Fruit fly (Drosophila melanogaster) whole organism, larva: Measurements from ENCODE around the gene sws.

Experiments used
- noc ChIP-seq: fragments of 200-800 bp; sonication (Bioruptor generic); optimal IDR thresholded peaks from 3 replicates; lab custom pipeline; 2019; ENCODE audit warnings: missing biosample characterization, mild to moderate bottlenecking, missing genetic modification characterization, moderate library complexity

Gene sws

DNA sequence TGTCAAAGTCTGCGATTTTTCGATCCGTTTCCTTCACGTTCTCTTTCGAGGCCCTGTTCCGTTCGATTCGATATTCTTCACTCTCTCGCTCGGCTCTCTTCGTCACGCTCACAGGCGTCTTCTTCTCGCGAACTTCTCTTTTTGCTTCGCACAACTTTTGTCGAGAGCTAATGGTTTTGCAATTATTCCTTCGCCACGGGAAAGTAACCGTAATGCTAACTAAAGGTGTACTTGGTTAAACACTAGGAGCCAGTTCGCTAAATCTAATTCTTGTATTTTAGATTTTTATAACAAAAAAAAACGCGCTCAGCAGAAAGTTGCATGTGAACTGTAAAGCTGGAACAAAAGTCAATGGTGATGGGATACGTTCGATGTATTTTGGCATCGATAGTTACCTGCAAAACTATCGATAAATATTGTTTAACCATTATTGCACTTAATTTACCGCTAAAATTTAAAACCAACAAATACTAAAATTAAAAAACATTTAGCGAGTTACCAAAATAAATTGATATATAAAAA is 36.9 kb downstream of the sws start, which contains the start of gene mahe:
Gene mahe, minus strand, starts transcription at position 355 of the 522 bp plus-strand sequence.
- no peak for TF ChIP-seq noc (tag; lab: Kevin White, UChicago)

DNA sequence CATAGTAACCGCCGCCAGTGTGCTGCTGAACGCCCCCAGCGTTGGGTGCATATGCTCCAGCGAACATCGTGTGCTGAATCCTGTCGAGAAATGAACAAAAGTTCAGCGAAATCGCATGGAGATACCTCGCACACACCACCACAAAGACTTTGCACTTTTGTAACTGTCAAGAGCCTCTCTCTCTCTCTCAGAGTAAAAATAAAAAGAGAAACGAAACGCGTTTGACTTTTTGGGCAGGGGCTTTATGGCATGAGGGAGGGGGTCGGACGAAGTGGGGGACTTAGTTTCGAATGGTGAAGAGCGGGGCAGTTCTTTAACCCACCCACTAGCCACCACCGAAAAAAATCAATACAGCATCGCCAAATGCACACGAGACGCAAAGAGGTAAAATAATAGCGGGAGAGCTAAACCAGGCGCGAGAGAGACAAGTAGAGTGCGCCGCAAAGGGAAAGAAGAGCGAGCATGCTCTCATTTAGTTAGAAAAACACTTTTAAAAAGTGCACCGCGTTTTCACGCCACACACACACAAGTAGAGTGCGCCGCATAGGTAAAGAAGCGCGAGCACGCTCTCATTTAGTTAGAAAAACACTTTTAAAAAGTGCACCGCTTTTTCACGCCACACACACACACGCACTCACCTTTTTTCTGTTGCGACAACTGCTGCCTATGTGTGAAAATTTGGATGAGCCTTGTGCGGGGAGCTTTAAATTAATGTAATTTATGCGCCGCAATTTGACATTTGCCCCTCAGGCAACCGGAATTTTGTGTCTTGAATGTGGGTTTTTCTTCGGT is 37.6 kb downstream of the sws start:
- no peak for TF ChIP-seq noc (tag; lab: Kevin White, UChicago)

DNA sequence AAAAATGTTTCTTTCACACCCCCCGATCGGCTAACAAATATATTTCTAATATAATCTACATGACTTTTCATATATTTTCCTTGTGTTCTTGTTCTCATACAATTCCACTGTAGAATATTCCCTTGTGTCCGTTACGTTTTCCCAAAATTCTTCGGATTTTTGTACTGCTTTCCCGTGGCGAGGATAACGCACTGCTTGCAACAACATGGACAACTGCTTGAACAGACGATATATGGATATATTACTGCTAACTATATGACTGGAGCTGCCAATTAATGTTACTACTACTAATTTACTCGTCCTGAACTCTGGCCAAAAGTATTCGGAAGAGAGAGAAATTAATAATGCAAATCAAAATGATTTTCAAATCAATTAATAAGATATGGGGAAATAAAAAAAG is 43.1 kb downstream of the sws start:
- no peak for TF ChIP-seq noc (tag; lab: Kevin White, UChicago)

DNA sequence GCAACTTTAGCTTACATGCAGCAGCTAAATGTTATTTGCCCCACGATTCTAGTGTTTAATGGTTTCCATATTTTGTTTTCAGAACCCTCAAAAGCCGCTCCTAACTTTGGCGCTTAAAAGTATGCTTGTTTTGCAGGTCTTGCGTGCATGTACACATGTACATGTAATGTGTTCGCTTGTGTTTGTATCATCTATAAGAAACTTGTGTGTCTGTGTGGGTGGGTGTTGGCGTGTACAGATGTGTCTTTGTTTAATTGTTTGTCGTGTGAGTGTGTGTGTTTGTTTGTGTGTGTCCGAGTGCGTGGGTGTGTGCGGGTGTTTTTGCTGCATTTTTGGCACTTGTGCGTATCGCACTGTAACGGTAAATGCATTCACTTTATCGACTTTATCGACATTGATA is 45.0 kb downstream of the sws start:
- TF ChIP-seq noc (tag; lab: Kevin White, UChicago) = no peak

DNA sequence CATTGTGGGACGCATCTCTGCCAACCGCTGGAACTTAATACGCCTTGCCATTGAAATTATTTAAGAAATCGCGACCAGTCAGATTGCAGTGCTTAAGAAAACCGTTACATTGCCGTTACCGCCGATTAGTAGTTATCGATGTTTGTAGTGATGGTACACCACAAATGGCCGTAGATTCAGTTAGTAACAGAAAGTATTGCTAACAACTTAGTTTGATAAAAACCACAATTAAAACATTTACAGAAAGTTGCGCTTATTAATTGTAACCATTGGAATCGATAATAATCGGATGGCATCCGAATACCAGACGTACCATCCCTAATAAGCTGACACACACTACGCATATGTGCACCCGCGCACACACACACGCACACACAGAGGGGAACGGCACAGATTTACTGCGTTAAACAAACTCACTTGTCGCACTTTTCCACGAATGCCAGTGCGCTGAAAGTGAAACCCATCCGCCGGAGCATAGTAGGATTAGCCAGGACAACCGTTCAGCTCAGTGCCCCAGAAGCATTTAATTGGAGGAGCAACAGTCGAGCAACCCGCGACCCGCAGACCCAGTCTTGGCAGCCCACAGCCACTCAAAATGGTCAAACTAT is 47.9 kb downstream of the sws start, which contains the start of the genes hdm and Ykt6:
Gene hdm, minus strand, starts transcription at position 51 of the 608 bp plus-strand sequence.
Gene Ykt6, plus strand, starts transcription at position 329 of the 608 bp plus-strand sequence.
- TF ChIP-seq noc (tag; lab: Kevin White, UChicago) = no peak

DNA sequence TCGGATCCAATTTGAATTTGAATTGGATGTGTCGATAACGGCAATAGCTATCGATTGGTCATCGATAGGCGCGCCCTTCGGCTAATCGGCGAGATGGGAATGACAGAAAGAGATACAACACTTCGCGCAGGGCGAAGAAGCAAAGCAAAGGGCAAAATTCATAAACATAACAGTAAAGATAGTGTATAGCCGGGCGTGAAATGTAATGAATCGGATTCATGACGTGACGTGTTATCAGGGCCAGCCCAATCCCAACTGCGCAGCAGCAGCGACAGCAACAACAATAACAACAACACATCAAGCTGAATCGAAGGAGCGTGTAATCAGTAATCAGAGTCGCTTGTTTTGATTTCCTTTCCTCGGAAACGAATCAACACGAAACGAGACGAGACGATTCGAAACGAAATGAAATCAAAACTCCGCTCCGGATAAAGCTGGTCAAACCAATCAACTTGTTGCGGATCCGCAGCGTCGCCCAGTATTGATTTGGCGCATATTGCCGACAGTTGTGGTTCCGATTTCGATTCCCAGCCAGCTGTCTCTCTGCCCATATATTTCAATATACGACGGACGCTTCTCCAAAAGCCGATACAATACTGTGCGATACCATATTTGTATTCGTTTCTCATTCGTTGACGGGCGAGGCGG is 55.9 kb downstream of the sws start, which contains the start of gene snz:
Gene snz, plus strand, starts transcription at position 107 of the 648 bp plus-strand sequence.
- TF ChIP-seq noc (tag; lab: Kevin White, UChicago) = no peak

DNA sequence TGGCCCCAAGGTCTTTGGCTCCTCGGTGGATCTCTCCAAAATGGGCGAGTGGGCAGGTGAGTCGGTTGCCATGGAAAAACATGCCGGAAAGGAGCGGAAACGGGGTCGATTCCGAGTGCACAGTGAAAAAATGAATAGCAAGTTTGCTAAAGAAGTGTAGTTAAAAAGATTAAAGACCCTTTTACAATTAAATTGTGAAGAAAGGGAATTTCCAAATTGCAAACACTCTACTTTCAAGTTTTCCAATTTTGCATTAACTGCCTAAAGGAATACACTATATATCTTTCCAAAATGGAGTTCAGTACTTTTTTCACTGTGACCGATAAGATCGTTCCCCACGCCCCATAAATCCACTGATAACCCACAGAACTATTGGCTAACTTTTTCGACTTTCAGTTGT is 58.6 kb downstream of the sws start:
- TF ChIP-seq noc (tag; lab: Kevin White, UChicago) = no peak

DNA sequence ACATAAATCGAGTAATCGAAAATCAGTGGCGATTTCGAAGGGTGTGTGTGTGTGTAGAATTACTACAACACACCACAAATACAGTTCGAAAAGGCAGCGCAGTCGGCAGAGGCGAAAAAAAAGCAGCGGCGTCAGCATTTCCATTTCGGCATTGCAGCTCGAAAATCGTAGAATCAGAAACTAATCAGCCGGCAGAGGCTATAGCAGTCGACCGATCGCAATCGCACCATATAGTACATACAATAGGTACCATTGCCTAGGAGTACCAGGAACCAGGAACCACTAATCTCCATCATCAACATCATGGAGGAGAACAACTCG is 59.0 kb downstream of the sws start:
- no peak for TF ChIP-seq noc (tag; lab: Kevin White, UChicago)

DNA sequence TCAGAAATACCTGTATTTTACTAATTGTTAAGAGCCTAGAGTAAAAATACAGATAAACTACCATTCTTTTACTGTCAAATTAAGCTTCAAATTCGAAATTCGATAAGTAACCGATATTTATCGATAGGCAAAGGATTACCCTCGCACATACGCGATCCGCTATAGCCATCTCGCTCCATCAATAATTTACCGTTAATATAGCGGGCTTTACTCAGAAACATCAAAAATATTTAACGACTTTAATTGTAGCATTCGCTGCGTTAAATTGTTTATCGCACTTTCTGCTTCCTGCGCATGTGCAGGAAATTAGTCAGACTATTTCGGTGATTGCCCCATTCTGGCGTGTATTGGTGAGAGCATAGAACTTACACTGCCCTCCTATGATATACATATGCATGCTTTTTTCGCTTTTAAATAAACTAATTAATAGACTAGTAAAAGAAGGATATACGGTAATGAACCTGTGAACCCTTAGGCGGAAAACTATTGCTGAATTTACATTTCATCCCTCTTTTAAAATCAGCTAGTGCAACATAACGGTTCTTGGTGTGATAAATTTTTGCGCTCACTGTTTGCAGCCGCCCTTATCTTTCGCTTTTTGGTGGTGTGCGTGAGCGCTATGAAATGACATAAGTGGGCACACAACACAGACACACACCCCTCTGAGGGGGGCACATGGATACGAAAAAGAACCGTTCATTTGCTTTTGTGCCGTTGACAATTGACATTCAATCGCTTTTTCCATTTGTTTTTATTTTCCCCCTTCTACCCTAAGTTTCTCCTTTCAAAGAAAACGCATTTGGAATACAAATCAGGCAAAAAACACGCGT is 59.6 kb downstream of the sws start, which contains the start of the genes dpr14 and spidey:
Gene dpr14, minus strand, starts transcription at position 48 of the 830 bp plus-strand sequence.
Gene spidey, plus strand, starts transcription at position 693 of the 830 bp plus-strand sequence.
- peak; percentile 95 for TF ChIP-seq noc (tag; lab: Kevin White, UChicago)
